Fruit fly (Drosophila melanogaster) whole organism, embryonic: ENCODE results near the gene Slu7.

Experiments
- Antp ChIP-seq: fragments of 200-800 bp; sonication (Bioruptor generic); optimal IDR thresholded peaks from 3 replicates; lab custom pipeline; 2016; ENCODE audit warnings: missing biosample characterization, missing genetic modification characterization
- CG10267 ChIP-seq: fragments of 200-800 bp; sonication (Bioruptor generic); optimal IDR thresholded peaks from 2 replicates; lab custom pipeline; 2018; ENCODE audit warnings: missing biosample characterization, mild to moderate bottlenecking, missing genetic modification characterization, moderate library complexity
- CG10543 ChIP-seq: fragments of 200-800 bp; sonication (Bioruptor generic); optimal IDR thresholded peaks from 3 replicates; lab custom pipeline; 2017; ENCODE audit warnings: missing biosample characterization, mild to moderate bottlenecking, missing genetic modification characterization, moderate library complexity
- CG10565 ChIP-seq: fragments of 200-800 bp; sonication (Bioruptor generic); optimal IDR thresholded peaks from 3 replicates; lab custom pipeline; 2016; ENCODE audit warnings: missing biosample characterization, mild to moderate bottlenecking, missing genetic modification characterization
- CG12219 ChIP-seq: fragments of 200-800 bp; sonication (Bioruptor generic); optimal IDR thresholded peaks from 3 replicates; lab custom pipeline; 2018; ENCODE audit warnings: missing biosample characterization, mild to moderate bottlenecking, missing genetic modification characterization
- CG13296 ChIP-seq: fragments of 200-800 bp; sonication (Bioruptor generic); optimal IDR thresholded peaks from 3 replicates; lab custom pipeline; 2018; ENCODE audit warnings: missing biosample characterization, mild to moderate bottlenecking, missing genetic modification characterization
- CG1603 ChIP-seq: fragments of 200-800 bp; sonication (Bioruptor generic); optimal IDR thresholded peaks from 2 replicates; lab custom pipeline; 2019; ENCODE audit warnings: missing biosample characterization, mild to moderate bottlenecking, missing genetic modification characterization, moderate library complexity
- CG17385 ChIP-seq: fragments of 200-800 bp; sonication (Bioruptor generic); optimal IDR thresholded peaks from 3 replicates; lab custom pipeline; 2018; ENCODE audit warnings: missing biosample characterization, mild to moderate bottlenecking, missing genetic modification characterization
- CG17568 ChIP-seq: fragments of 200-800 bp; sonication (Bioruptor generic); optimal IDR thresholded peaks from 2 replicates; lab custom pipeline; 2018; ENCODE audit warnings: missing biosample characterization, mild to moderate bottlenecking, missing genetic modification characterization, moderate library complexity
- CG1832 ChIP-seq: fragments of 200-800 bp; sonication (Bioruptor generic); optimal IDR thresholded peaks from 2 replicates; lab custom pipeline; 2017; ENCODE audit warnings: missing biosample characterization, mild to moderate bottlenecking, missing genetic modification characterization, inconsistent platforms
- CG33557 ChIP-seq: fragments of 200-800 bp; sonication (Bioruptor generic); optimal IDR thresholded peaks from 2 replicates; lab custom pipeline; 2019; ENCODE audit warnings: missing biosample characterization, mild to moderate bottlenecking, missing genetic modification characterization, moderate library complexity
- CG5245 ChIP-seq: fragments of 200-800 bp; sonication (Bioruptor generic); optimal IDR thresholded peaks from 3 replicates; lab custom pipeline; 2016; ENCODE audit warnings: missing biosample characterization, missing genetic modification characterization
- CG6683 ChIP-seq: fragments of 200-800 bp; sonication (Bioruptor generic); optimal IDR thresholded peaks from 2 replicates; lab custom pipeline; 2017; ENCODE audit warnings: missing biosample characterization, mild to moderate bottlenecking, missing genetic modification characterization, missing genetic modification reagents
- CG6813 ChIP-seq: fragments of 200-800 bp; sonication (Bioruptor generic); optimal IDR thresholded peaks from 2 replicates; lab custom pipeline; 2017; ENCODE audit warnings: missing biosample characterization, missing genetic modification characterization, mild to moderate bottlenecking, moderate library complexity, missing genetic modification reagents
- CG7928 ChIP-seq: fragments of 200-800 bp; sonication (Bioruptor generic); optimal IDR thresholded peaks from 2 replicates; lab custom pipeline; 2017; ENCODE audit warnings: missing biosample characterization, mild to moderate bottlenecking, missing genetic modification characterization
- CG8924 ChIP-seq: fragments of 200-800 bp; optimal IDR thresholded peaks from 3 replicates; lab custom pipeline; 2019; ENCODE audit warnings: missing biosample characterization, mild to moderate bottlenecking, missing genetic modification characterization, moderate library complexity
- Camta ChIP-seq: fragments of 200-800 bp; sonication (Bioruptor generic); optimal IDR thresholded peaks from 2 replicates; lab custom pipeline; 2016; ENCODE audit warnings: missing biosample characterization, missing genetic modification characterization
- CoRest ChIP-seq: fragments of 200-800 bp; sonication (Bioruptor generic); optimal IDR thresholded peaks from 3 replicates; lab custom pipeline; 2018; ENCODE audit warnings: missing biosample characterization, mild to moderate bottlenecking, missing genetic modification characterization, moderate library complexity
- D19A ChIP-seq: fragments of 200-800 bp; optimal IDR thresholded peaks from 3 replicates; lab custom pipeline; 2019; ENCODE audit warnings: missing biosample characterization, mild to moderate bottlenecking, missing genetic modification characterization, moderate library complexity
- D19B ChIP-seq: fragments of 200-800 bp; sonication (Bioruptor generic); optimal IDR thresholded peaks from 2 replicates; lab custom pipeline; 2017; ENCODE audit warnings: missing biosample characterization, mild to moderate bottlenecking, missing genetic modification characterization
- Dp ChIP-seq: fragments of 200-800 bp; sonication (Bioruptor generic); optimal IDR thresholded peaks from 2 replicates; lab custom pipeline; 2018; ENCODE audit warnings: missing biosample characterization, mild to moderate bottlenecking, missing genetic modification characterization, moderate library complexity
- ERR ChIP-seq: fragments of 200-800 bp; sonication (Bioruptor generic); optimal IDR thresholded peaks from 2 replicates; lab custom pipeline; 2016; ENCODE audit warnings: missing biosample characterization, missing genetic modification characterization
- Fer3 ChIP-seq: fragments of 200-800 bp; sonication (Bioruptor generic); optimal IDR thresholded peaks from 2 replicates; lab custom pipeline; 2018; ENCODE audit warnings: missing biosample characterization, mild to moderate bottlenecking, missing genetic modification characterization, moderate library complexity
- H15 ChIP-seq: fragments of 200-800 bp; sonication (Bioruptor generic); IDR thresholded peaks from 3 replicates; pipeline ENCODE4 v1.3.6; 2022; ENCODE audit warnings: missing biosample characterization, missing genetic modification characterization
- HmgD ChIP-seq: fragments of 200-800 bp; sonication (Bioruptor generic); optimal IDR thresholded peaks from 3 replicates; lab custom pipeline; 2016; ENCODE audit warnings: missing biosample characterization, missing genetic modification characterization
- Mad ChIP-seq: fragments of 200-800 bp; sonication (Bioruptor generic); optimal IDR thresholded peaks from 2 replicates; lab custom pipeline; 2016; ENCODE audit warnings: missing biosample characterization, missing genetic modification characterization
- Nf-YB ChIP-seq: fragments of 200-800 bp; sonication (Bioruptor generic); optimal IDR thresholded peaks from 3 replicates; lab custom pipeline; 2019; ENCODE audit warnings: missing biosample characterization, mild to moderate bottlenecking, missing genetic modification characterization, moderate library complexity
- Tbp ChIP-seq: fragments of >200 bp; optimal IDR thresholded peaks from 2 replicates; lab custom pipeline; 2018; ENCODE audit warnings: missing biosample characterization, missing genetic modification characterization
- crol ChIP-seq: fragments of 200-800 bp; sonication (Bioruptor generic); IDR thresholded peaks from 2 replicates; pipeline ENCODE4 v1.3.6; 2022; ENCODE audit warnings: missing biosample characterization, missing genetic modification characterization
- da ChIP-seq: fragments of 200-800 bp; sonication (Bioruptor generic); optimal IDR thresholded peaks from 2 replicates; lab custom pipeline; 2016; ENCODE audit warnings: missing biosample characterization, missing genetic modification characterization
- grau ChIP-seq: fragments of 200-800 bp; optimal IDR thresholded peaks from 3 replicates; lab custom pipeline; 2019; ENCODE audit warnings: missing biosample characterization, mild to moderate bottlenecking, missing genetic modification characterization, moderate library complexity
- grn ChIP-seq: fragments of 200-800 bp; sonication (Bioruptor generic); optimal IDR thresholded peaks from 3 replicates; lab custom pipeline; 2017; ENCODE audit warnings: missing biosample characterization, missing genetic modification characterization
- insv ChIP-seq, 2 experiments: fragments of 200-800 bp; sonication (Bioruptor generic); optimal IDR thresholded peaks; 3 replicates each; lab custom pipeline; 2016 to 2018; ENCODE audit warnings: missing biosample characterization in 2 of 2, missing genetic modification characterization in 2 of 2
- ken ChIP-seq: fragments of 200-800 bp; sonication (Bioruptor generic); IDR thresholded peaks from 3 replicates; pipeline ENCODE4 v1.3.6; 2022; ENCODE audit warnings: missing biosample characterization, missing genetic modification characterization
- oc ChIP-seq: fragments of 200-800 bp; sonication (Bioruptor generic); optimal IDR thresholded peaks from 2 replicates; lab custom pipeline; 2018; ENCODE audit warnings: missing biosample characterization, mild to moderate bottlenecking, missing genetic modification characterization, moderate library complexity
- odd ChIP-seq: fragments of 200-800 bp; sonication (Bioruptor generic); optimal IDR thresholded peaks from 2 replicates; lab custom pipeline; 2017; ENCODE audit warnings: missing biosample characterization, mild to moderate bottlenecking, missing genetic modification characterization
- otp ChIP-seq: fragments of 200-800 bp; sonication (Bioruptor generic); IDR thresholded peaks from 3 replicates; pipeline ENCODE4, ENCODE4 v1.3.6; 2022; ENCODE audit warnings: missing biosample characterization, missing genetic modification characterization
- pfk ChIP-seq: fragments of 200-800 bp; sonication (Bioruptor generic); optimal IDR thresholded peaks from 2 replicates; lab custom pipeline; 2018; ENCODE audit warnings: missing biosample characterization, mild to moderate bottlenecking, missing genetic modification characterization, moderate library complexity
- pita ChIP-seq: fragments of 200-800 bp; sonication (Bioruptor generic); optimal IDR thresholded peaks from 2 replicates; lab custom pipeline; 2017; ENCODE audit warnings: missing biosample characterization, mild to moderate bottlenecking, missing genetic modification characterization
- psq ChIP-seq: fragments of 200-800 bp; sonication (Bioruptor generic); optimal IDR thresholded peaks from 2 replicates; lab custom pipeline; 2017; ENCODE audit warnings: missing biosample characterization, missing genetic modification characterization
- rib ChIP-seq: fragments of 200-800 bp; sonication (Bioruptor generic); IDR thresholded peaks from 2 replicates; pipeline ENCODE4 v1.3.6; 2022; ENCODE audit warnings: missing biosample characterization, missing genetic modification characterization
- sens-2 ChIP-seq: fragments of 200-800 bp; sonication (Bioruptor generic); IDR thresholded peaks from 2 replicates; pipeline ENCODE4 v1.3.6; 2022; ENCODE audit warnings: missing biosample characterization, missing genetic modification characterization
- sisA ChIP-seq: fragments of 200-800 bp; sonication (Bioruptor generic); IDR thresholded peaks from 2 replicates; pipeline ENCODE4 v1.3.6; 2022; ENCODE audit warnings: missing biosample characterization, missing genetic modification characterization
- slou ChIP-seq: fragments of 200-800 bp; sonication (Bioruptor generic); optimal IDR thresholded peaks from 3 replicates; lab custom pipeline; 2016; ENCODE audit warnings: missing biosample characterization, missing genetic modification characterization
- sna ChIP-seq: fragments of 200-800 bp; sonication (Bioruptor generic); IDR thresholded peaks from 2 replicates; pipeline ENCODE4 v1.3.6; 2022; ENCODE audit warnings: missing biosample characterization, missing genetic modification characterization; ENCODE audit not compliant: partially characterized antibody
- sr ChIP-seq: fragments of 200-800 bp; sonication (Bioruptor generic); IDR thresholded peaks from 3 replicates; pipeline ENCODE4 v1.3.6; 2022; ENCODE audit warnings: missing biosample characterization, missing genetic modification characterization
- tio ChIP-seq: fragments of 200-800 bp; sonication (Bioruptor generic); optimal IDR thresholded peaks from 2 replicates; lab custom pipeline; 2017; ENCODE audit warnings: missing biosample characterization, missing genetic modification characterization, inconsistent platforms
- tup ChIP-seq: fragments of 200-800 bp; sonication (Bioruptor generic); optimal IDR thresholded peaks from 2 replicates; lab custom pipeline; 2016; ENCODE audit warnings: missing biosample characterization, mild to moderate bottlenecking, missing genetic modification characterization, moderate library complexity

The Slu7 gene

DNA sequence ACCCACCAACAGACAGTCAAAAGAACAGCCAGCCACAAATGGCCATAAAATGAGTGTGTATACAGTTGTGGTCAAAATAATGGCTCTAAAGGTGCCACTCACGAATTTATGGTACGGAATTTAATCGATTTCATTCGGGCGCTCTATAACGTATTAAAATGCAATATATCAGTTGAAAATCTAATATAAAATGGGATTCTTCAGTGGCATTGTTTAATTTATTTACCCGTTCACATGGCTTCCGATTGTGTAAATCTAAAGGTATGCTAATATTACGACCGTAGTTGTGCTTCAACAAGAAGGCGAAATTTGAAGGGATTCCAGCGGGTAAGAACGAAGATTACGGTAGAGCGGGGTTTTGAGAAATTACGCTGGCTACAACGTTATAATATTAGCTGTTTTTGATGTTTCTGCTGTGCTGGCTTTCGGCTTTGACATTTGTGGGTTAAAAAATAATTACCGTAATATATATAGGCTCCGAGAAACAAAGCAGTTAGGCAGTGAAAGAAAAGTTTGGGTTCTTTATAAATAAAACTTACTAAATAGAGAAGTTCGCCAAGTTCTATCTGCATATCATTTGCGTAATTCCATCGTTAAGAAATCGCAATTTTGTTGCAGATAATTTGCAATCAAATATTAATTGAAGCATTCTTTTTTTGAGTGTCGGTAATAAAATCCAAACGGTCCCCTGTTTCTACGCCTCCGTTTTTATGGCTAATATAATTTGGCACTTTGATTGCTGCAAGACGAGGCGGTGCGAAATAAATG lies 36.9 kb upstream of the Slu7 start (continued):
- TF ChIP-seq sna (GFP tag; lab: Robert Waterston, UW) = no peak
- TF ChIP-seq CG33557 = no peak
- no peak for TF ChIP-seq Fer3 (tag; lab: Kevin White, UChicago)
- TF ChIP-seq tio (GFP tag; lab: Kevin White, UChicago) = no peak
- no peak for TF ChIP-seq Tbp
- TF ChIP-seq CG17568 (GFP tag; lab: Kevin White, UChicago) = no peak
- TF ChIP-seq CG7928 (GFP tag; lab: Kevin White, UChicago) = no peak
- no peak for TF ChIP-seq sisA
- no peak for TF ChIP-seq da
- TF ChIP-seq sens-2 (GFP tag; lab: Robert Waterston, UW) = no peak
- TF ChIP-seq CoRest (tag; lab: Kevin White, UChicago) = no peak
- TF ChIP-seq Dp (GFP tag; lab: Kevin White, UChicago) = no peak
- TF ChIP-seq, all 482 proteins: peak for 77

dm6 chr3R:29074001-29074609 lies 35.2 kb upstream of the Slu7 start:
- no peak for TF ChIP-seq sr (GFP tag; lab: Robert Waterston, UW)
- no peak for TF ChIP-seq slou (GFP tag; lab: Kevin White, UChicago)
- TF ChIP-seq Antp (GFP tag; lab: Kevin White, UChicago) = no peak
- TF ChIP-seq ken (GFP tag; lab: Robert Waterston, UW) = no peak
- no peak for TF ChIP-seq H15
- TF ChIP-seq otp (GFP tag; lab: Robert Waterston, UW) = no peak
- TF ChIP-seq CG8924 (tag; lab: Kevin White, UChicago) = peak; percentile 29
- no peak for TF ChIP-seq pfk (GFP tag; lab: Kevin White, UChicago)
- no peak for TF ChIP-seq grau (tag; lab: Kevin White, UChicago)
- TF ChIP-seq CG6813 (GFP tag; lab: Kevin White, UChicago) = peak; percentile 9
- TF ChIP-seq CG17385 (GFP tag; lab: Kevin White, UChicago) = no peak
- peak; percentile 75 for TF ChIP-seq crol (GFP tag; lab: Robert Waterston, UW)
- TF ChIP-seq ERR = no peak
- TF ChIP-seq insv (GFP tag; optimal IDR thresholded peaks at IDR 0.05; lab: Kevin White, UChicago) = peak in 1 of 2 experiments; percentile 20
- no peak for TF ChIP-seq oc (tag; lab: Kevin White, UChicago)
- peak; percentile 23 for TF ChIP-seq Nf-YB (GFP tag; lab: Kevin White, UChicago)
- no peak for TF ChIP-seq CG1603 (tag; lab: Kevin White, UChicago)
- TF ChIP-seq CG10565 (GFP tag; lab: Kevin White, UChicago) = no peak
- no peak for TF ChIP-seq HmgD (GFP tag; lab: Kevin White, UChicago)
- TF ChIP-seq CG6683 (GFP tag; lab: Kevin White, UChicago) = no peak
- peak; percentile 29 for TF ChIP-seq CG10543
- TF ChIP-seq CG10267 = no peak
- no peak for TF ChIP-seq pita (GFP tag; lab: Kevin White, UChicago)
- peak; percentile 26 for TF ChIP-seq psq (GFP tag; lab: Kevin White, UChicago)
- peak; percentile 37 for TF ChIP-seq CG1832 (GFP tag; lab: Kevin White, UChicago)
- TF ChIP-seq CG12219 (GFP tag; lab: Kevin White, UChicago) = peak; percentile 6
- TF ChIP-seq CG33557 = peak; percentile 27
- no peak for TF ChIP-seq odd (GFP tag; lab: Kevin White, UChicago)
- peak; percentile 90 for TF ChIP-seq grn
- TF ChIP-seq Mad = no peak
- TF ChIP-seq Fer3 (tag; lab: Kevin White, UChicago) = no peak
- TF ChIP-seq CG13296 (GFP tag; lab: Kevin White, UChicago) = no peak
- TF ChIP-seq rib (GFP tag; lab: Robert Waterston, UW) = peak; percentile 14; the same call in 1 of the 2 replicates
- TF ChIP-seq CG5245 (GFP tag; lab: Kevin White, UChicago) = no peak
- TF ChIP-seq Camta (GFP tag; lab: Kevin White, UChicago) = no peak
- TF ChIP-seq D19B (GFP tag; lab: Kevin White, UChicago) = no peak
- no peak for TF ChIP-seq tup (GFP tag; lab: Kevin White, UChicago)
- TF ChIP-seq D19A = peak; percentile 64
